Fruit fly (Drosophila melanogaster) whole organism, pupa: Measurements from ENCODE around the gene CG15930.

Experiments
- CG10348 ChIP-seq: fragments of 200-800 bp; sonication (Bioruptor generic); IDR thresholded peaks from 2 replicates; pipeline ENCODE4 v1.3.6; 2022; ENCODE audit warnings: missing biosample characterization, missing genetic modification characterization
- CG12605 ChIP-seq: fragments of 200-800 bp; sonication (Bioruptor generic); IDR thresholded peaks from 2 replicates; pipeline ENCODE4 v1.3.6; 2022; ENCODE audit warnings: missing biosample characterization, missing genetic modification characterization
- CG13204 ChIP-seq: fragments of 200-800 bp; sonication (Bioruptor generic); optimal IDR thresholded peaks from 2 replicates; lab custom pipeline; 2018; ENCODE audit warnings: missing biosample characterization, mild to moderate bottlenecking, missing genetic modification characterization, moderate library complexity
- CG14655 ChIP-seq: fragments of 200-800 bp; sonication (Bioruptor generic); optimal IDR thresholded peaks from 3 replicates; lab custom pipeline; 2017; ENCODE audit warnings: mild to moderate bottlenecking, missing biosample characterization, missing genetic modification reagents, missing genetic modification characterization
- CG15710 ChIP-seq: fragments of 200-800 bp; sonication (Bioruptor generic); optimal IDR thresholded peaks from 2 replicates; lab custom pipeline; 2018; ENCODE audit warnings: missing biosample characterization, mild to moderate bottlenecking, missing genetic modification characterization, moderate library complexity
- CG17806 ChIP-seq: fragments of 200-800 bp; sonication (Bioruptor generic); optimal IDR thresholded peaks from 2 replicates; lab custom pipeline; 2018; ENCODE audit warnings: missing biosample characterization, mild to moderate bottlenecking, missing genetic modification characterization, moderate library complexity
- CG32121 ChIP-seq: fragments of 200-800 bp; sonication (Bioruptor generic); IDR thresholded peaks from 2 replicates; pipeline ENCODE4 v1.3.6; 2022; ENCODE audit warnings: missing biosample characterization, missing genetic modification characterization
- CG34367 ChIP-seq: fragments of 200-800 bp; sonication (Bioruptor generic); optimal IDR thresholded peaks from 2 replicates; lab custom pipeline; 2018; ENCODE audit warnings: missing biosample characterization, mild to moderate bottlenecking, missing genetic modification characterization
- CG4496 ChIP-seq: fragments of 200-800 bp; sonication (Bioruptor generic); IDR thresholded peaks from 3 replicates; pipeline ENCODE4 v1.3.6; 2022; ENCODE audit warnings: missing biosample characterization, missing genetic modification characterization
- CG8159 ChIP-seq: fragments of 200-800 bp; sonication (Bioruptor generic); optimal IDR thresholded peaks from 3 replicates; lab custom pipeline; 2018; ENCODE audit warnings: missing biosample characterization, mild to moderate bottlenecking, missing genetic modification characterization, moderate library complexity
- CG8301 ChIP-seq: fragments of 200-800 bp; sonication (Bioruptor generic); optimal IDR thresholded peaks from 2 replicates; lab custom pipeline; 2018; ENCODE audit warnings: missing biosample characterization, mild to moderate bottlenecking, missing genetic modification characterization
- CG9948 ChIP-seq: fragments of 200-800 bp; sonication (Bioruptor generic); optimal IDR thresholded peaks from 2 replicates; lab custom pipeline; 2018; ENCODE audit warnings: missing biosample characterization, mild to moderate bottlenecking, missing genetic modification characterization, moderate library complexity
- D1 ChIP-seq: fragments of 200-800 bp; sonication (Bioruptor generic); optimal IDR thresholded peaks from 2 replicates; lab custom pipeline; 2018; ENCODE audit warnings: missing biosample characterization, mild to moderate bottlenecking, missing genetic modification characterization, moderate library complexity
- EcR ChIP-seq: fragments of 200-800 bp; sonication (Bioruptor generic); optimal IDR thresholded peaks from 3 replicates; lab custom pipeline; 2019; ENCODE audit warnings: missing biosample characterization, missing genetic modification characterization, mild to moderate bottlenecking, moderate library complexity, missing genetic modification reagents
- Ets98B ChIP-seq: fragments of 200-800 bp; sonication (Bioruptor generic); IDR thresholded peaks from 2 replicates; pipeline ENCODE4 v1.3.6; 2022; ENCODE audit warnings: missing biosample characterization, missing genetic modification characterization
- Pif1A ChIP-seq: fragments of 200-800 bp; sonication (Bioruptor generic); optimal IDR thresholded peaks from 3 replicates; lab custom pipeline; 2016; ENCODE audit warnings: missing biosample characterization, missing genetic modification characterization
- Pif1B ChIP-seq: fragments of 200-800 bp; sonication (Bioruptor generic); optimal IDR thresholded peaks from 3 replicates; lab custom pipeline; 2016; ENCODE audit warnings: missing biosample characterization, missing genetic modification characterization
- Snoo ChIP-seq: fragments of 200-800 bp; sonication (Bioruptor generic); optimal IDR thresholded peaks from 3 replicates; lab custom pipeline; 2017; ENCODE audit warnings: missing biosample characterization, mild to moderate bottlenecking, missing genetic modification characterization, inconsistent platforms
- fd96Ca ChIP-seq: fragments of 200-800 bp; sonication (Bioruptor generic); IDR thresholded peaks from 3 replicates; pipeline ENCODE4 v1.3.6; 2022; ENCODE audit warnings: missing biosample characterization, missing genetic modification characterization
- gl ChIP-seq: fragments of 200-800 bp; sonication (Bioruptor generic); optimal IDR thresholded peaks from 2 replicates; lab custom pipeline; 2018; ENCODE audit warnings: missing biosample characterization, mild to moderate bottlenecking, missing genetic modification characterization
- rn ChIP-seq: fragments of 200-800 bp; sonication (Bioruptor generic); IDR thresholded peaks from 2 replicates; pipeline ENCODE4 v1.3.6; 2022; ENCODE audit warnings: missing biosample characterization, missing genetic modification characterization

CG15930 gene

dm6 chrX:5317170-5317569 lies at the start of gene CG15930, which contains the start of gene Sas10:
Gene CG15930, minus strand, starts transcription at chrX:5317295.
Gene Sas10, plus strand, starts transcription at chrX:5317409.
- TF ChIP-seq CG4496 (GFP tag; lab: Robert Waterston, UW) (no peak), Pif1A (GFP tag; lab: Kevin White, UChicago) (no peak), CG34367 (tag; lab: Kevin White, UChicago) (no peak), rn (GFP tag; lab: Robert Waterston, UW) (no peak), EcR (GFP tag; lab: Kevin White, UChicago) (no peak), Ets98B (GFP tag; lab: Robert Waterston, UW) (no peak), CG10348 (GFP tag; lab: Robert Waterston, UW) (no peak), Snoo (tag; lab: Kevin White, UChicago) (no peak), CG8301 (no peak), CG8159 (no peak), CG17806 (tag; lab: Kevin White, UChicago) (no peak), CG12605 (GFP tag; lab: Robert Waterston, UW) (no peak), gl (tag; lab: Kevin White, UChicago) (no peak), CG15710 (tag; lab: Kevin White, UChicago) (no peak), CG14655 (GFP tag; lab: Kevin White, UChicago) (no peak), D1 (tag; lab: Kevin White, UChicago) (no peak)

- TF ChIP-seq CG34367 (tag; lab: Kevin White, UChicago) (no peak), fd96Ca (no peak), CG8301 (no peak), Snoo (tag; lab: Kevin White, UChicago) (no peak), rn (GFP tag; lab: Robert Waterston, UW) (no peak), CG9948 (tag; lab: Kevin White, UChicago) (no peak), CG12605 (GFP tag; lab: Robert Waterston, UW) (no peak), CG13204 (GFP tag; lab: Kevin White, UChicago) (no peak), CG8159 (no peak), CG17806 (tag; lab: Kevin White, UChicago) (no peak), gl (tag; lab: Kevin White, UChicago) (no peak), CG15710 (tag; lab: Kevin White, UChicago) (no peak), CG10348 (GFP tag; lab: Robert Waterston, UW) (no peak)
- TF ChIP-seq, all 21 proteins: peak for 0
These were observed 46.9 kb upstream of the CG15930 start for dm6 chrX:5364031-5364430.

- TF ChIP-seq Snoo (tag; lab: Kevin White, UChicago) (no peak), CG9948 (tag; lab: Kevin White, UChicago) (no peak), rn (GFP tag; lab: Robert Waterston, UW) (no peak), fd96Ca (no peak), CG10348 (GFP tag; lab: Robert Waterston, UW) (no peak)
These were observed 46.0 kb upstream of the CG15930 start for dm6 chrX:5363116-5363515.

- TF ChIP-seq CG14655 (GFP tag; lab: Kevin White, UChicago): no peak
- no peak for TF ChIP-seq CG13204 (GFP tag; lab: Kevin White, UChicago)
- TF ChIP-seq fd96Ca: no peak
- no peak for TF ChIP-seq rn (GFP tag; lab: Robert Waterston, UW)
- no peak for TF ChIP-seq gl (tag; lab: Kevin White, UChicago)
- no peak for TF ChIP-seq Ets98B (GFP tag; lab: Robert Waterston, UW)
- no peak for TF ChIP-seq D1 (tag; lab: Kevin White, UChicago)
- no peak for TF ChIP-seq EcR (GFP tag; lab: Kevin White, UChicago)
- TF ChIP-seq CG8159: no peak
- no peak for TF ChIP-seq CG17806 (tag; lab: Kevin White, UChicago)
- no peak for TF ChIP-seq Snoo (tag; lab: Kevin White, UChicago)
- no peak for TF ChIP-seq Pif1A (GFP tag; lab: Kevin White, UChicago)
- no peak for TF ChIP-seq CG12605 (GFP tag; lab: Robert Waterston, UW)
- no peak for TF ChIP-seq Pif1B (GFP tag; lab: Kevin White, UChicago)
- TF ChIP-seq CG8301: no peak
- no peak for TF ChIP-seq CG34367 (tag; lab: Kevin White, UChicago)
- TF ChIP-seq CG32121 (GFP tag; lab: Robert Waterston, UW): no peak
- TF ChIP-seq CG4496 (GFP tag; lab: Robert Waterston, UW): no peak
- no peak for TF ChIP-seq CG10348 (GFP tag; lab: Robert Waterston, UW)
These were observed 41.7 kb upstream of the CG15930 start for dm6 chrX:5358813-5359212.

dm6 chrX:5357035-5357434 lies 39.9 kb upstream of the CG15930 start:
- TF ChIP-seq Pif1A (GFP tag; lab: Kevin White, UChicago) (no peak), CG14655 (GFP tag; lab: Kevin White, UChicago) (no peak), CG32121 (GFP tag; lab: Robert Waterston, UW) (no peak), fd96Ca (no peak), CG12605 (GFP tag; lab: Robert Waterston, UW) (no peak), CG34367 (tag; lab: Kevin White, UChicago) (no peak), CG8301 (no peak), CG4496 (GFP tag; lab: Robert Waterston, UW) (no peak), EcR (GFP tag; lab: Kevin White, UChicago) (no peak), rn (GFP tag; lab: Robert Waterston, UW) (no peak), CG8159 (no peak)

- TF ChIP-seq EcR (GFP tag; lab: Kevin White, UChicago) (no peak), Ets98B (GFP tag; lab: Robert Waterston, UW) (peak; percentile 29; the same call in 1 of the 2 replicates), D1 (tag; lab: Kevin White, UChicago) (no peak), rn (GFP tag; lab: Robert Waterston, UW) (no peak), CG9948 (tag; lab: Kevin White, UChicago) (no peak), CG4496 (GFP tag; lab: Robert Waterston, UW) (peak; percentile 31; the same call in 1 of the 3 replicates), CG14655 (GFP tag; lab: Kevin White, UChicago) (no peak), fd96Ca (peak; percentile 31; the same call in 1 of the 3 replicates), CG8301 (no peak), CG32121 (GFP tag; lab: Robert Waterston, UW) (peak; percentile 28; the same call in 1 of the 2 replicates)
These were observed 32.9 kb upstream of the CG15930 start for dm6 chrX:5349899-5350575.
